Worm (Caenorhabditis elegans): ENCODE measurements around the gene daf-3.

ce11 chrX:830185-830584, 4.9 kb upstream of the daf-3 start:
- TF ChIP-seq sem-4 (tag; optimal IDR thresholded peaks at IDR 0.05) (no peak), nhr-77 (tag; optimal IDR thresholded peaks at IDR 0.05) (no peak), mdl-1 (tag; optimal IDR thresholded peaks at IDR 0.05) (no peak), nhr-23 (tag; optimal IDR thresholded peaks at IDR 0.05) (no peak), ceh-82 (tag; optimal IDR thresholded peaks at IDR 0.05) (no peak), nhr-25 (tag; optimal IDR thresholded peaks at IDR 0.05) (no peak), skn-1 (tag; optimal IDR thresholded peaks at IDR 0.05) (no peak), snpc-4 (tag; optimal IDR thresholded peaks at IDR 0.05) (no peak), nhr-11 (tag; optimal IDR thresholded peaks at IDR 0.05) (no peak), elt-3 (tag; optimal IDR thresholded peaks at IDR 0.05) (no peak), mab-5 (tag; optimal IDR thresholded peaks at IDR 0.05) (no peak)

All from whole organism, L2 larva.